In the genomic region with DNA sequence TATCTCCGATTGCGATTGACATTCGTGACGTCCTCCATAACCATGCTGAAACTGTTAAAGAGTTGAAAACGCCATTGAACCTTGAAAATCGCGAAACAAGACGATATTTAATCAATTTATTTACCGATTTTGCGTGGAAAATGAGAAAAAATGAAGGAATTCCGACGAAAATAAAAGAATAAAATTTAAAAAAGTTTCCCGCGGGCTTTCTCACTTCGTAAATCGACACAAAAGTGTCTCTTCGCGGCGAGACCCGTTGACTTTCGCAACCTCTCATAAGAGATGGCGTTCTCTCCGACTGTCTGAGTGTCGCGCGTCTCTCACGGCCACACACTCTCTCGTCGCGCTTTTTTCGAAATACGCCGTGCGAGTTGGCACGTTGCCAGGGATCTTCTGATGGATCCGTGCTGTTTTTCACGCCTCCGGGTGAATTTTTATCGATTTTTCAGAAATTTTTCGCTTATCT, we compare ENCODE assay signal across 5 worm cellular contexts.
TF ChIP-seq lines count a peak whose summit lies in the region.

A gene (minus strand): TSS at position 51 of the 466 bp plus-strand sequence.

TF ChIP-seq in whole organism, L1 larva, 84 proteins besides CTCF, POLR2A, EP300 and RAD21 (continued from another document and continues in another):
- TF ChIP-seq Y116A8C.19 (tag; optimal IDR thresholded peaks at IDR 0.05; lab: Kevin White, UChicago; ENCODE audit: borderline replicate concordance) (no peak), egl-13 (tag; optimal IDR thresholded peaks at IDR 0.05; lab: Kevin White, UChicago) (peak; percentile 92), ceh-90 (tag; optimal IDR thresholded peaks at IDR 0.05; lab: Kevin White, UChicago) (peak; percentile 60), nhr-71 (tag; optimal IDR thresholded peaks at IDR 0.05; lab: Kevin White, UChicago) (peak; percentile 98), nhr-77 (tag; optimal IDR thresholded peaks at IDR 0.05; lab: Kevin White, UChicago) (peak; percentile 91), fkh-4 (tag; optimal IDR thresholded peaks at IDR 0.05; lab: Kevin White, UChicago; ENCODE audit: borderline replicate concordance) (peak; percentile 76), lin-39 (tag; optimal IDR thresholded peaks at IDR 0.05; lab: Kevin White, UChicago) (peak; percentile 95), lin-14 (GFP tag; optimal IDR thresholded peaks at IDR 0.05; lab: Kevin White, UChicago) (peak; percentile 98), hpl-2 (GFP tag; optimal IDR thresholded peaks at IDR 0.05; lab: Kevin White, UChicago) (peak; percentile 77), pqm-1 (tag; optimal IDR thresholded peaks at IDR 0.05; lab: Kevin White, UChicago) (no peak), mep-1 (tag; optimal IDR thresholded peaks at IDR 0.05; lab: Kevin White, UChicago) (peak; percentile 95), mab-9 (GFP tag; IDR thresholded peaks at IDR 0.05; lab: Robert Waterston, UW) (peak; percentile 91), aha-1 (tag; optimal IDR thresholded peaks at IDR 0.05; lab: Kevin White, UChicago) (peak; percentile 86), C16A3.4 (tag; optimal IDR thresholded peaks at IDR 0.05; lab: Kevin White, UChicago) (peak; percentile 88), lir-3 (tag; optimal IDR thresholded peaks at IDR 0.05; lab: Kevin White, UChicago; ENCODE audit: poor library complexity) (no peak), nhr-28 (tag; optimal IDR thresholded peaks at IDR 0.05; lab: Kevin White, UChicago) (no peak), sup-37 (GFP tag; optimal IDR thresholded peaks at IDR 0.05; lab: Kevin White, UChicago) (peak; percentile 87), lin-35 (GFP tag; optimal IDR thresholded peaks at IDR 0.05; lab: Kevin White, UChicago) (peak; percentile 93 to 94), snpc-4 (tag; optimal IDR thresholded peaks at IDR 0.05; lab: Kevin White, UChicago) (peak; percentile 83), unc-98 (GFP tag; IDR thresholded peaks at IDR 0.05; lab: Robert Waterston, UW) (peak; percentile 66; the same call in 1 of the 2 replicates), nhr-237 (tag; optimal IDR thresholded peaks at IDR 0.05; lab: Kevin White, UChicago) (peak; percentile 83), unc-86 (tag; optimal IDR thresholded peaks at IDR 0.05; lab: Kevin White, UChicago) (peak; percentile 98), dsc-1 (tag; optimal IDR thresholded peaks at IDR 0.05; lab: Kevin White, UChicago) (peak; percentile 96), elt-2 (tag; optimal IDR thresholded peaks at IDR 0.05; lab: Kevin White, UChicago) (peak; percentile 85)

TF ChIP-seq in whole organism, L2 larva, 48 proteins besides CTCF, POLR2A, EP300 and RAD21 (continued from another document):
- no peak for TF ChIP-seq alr-1 (tag; optimal IDR thresholded peaks at IDR 0.05; lab: Kevin White, UChicago)
- peak; percentile 41 to 74 for TF ChIP-seq mdl-1 (tag; optimal IDR thresholded peaks at IDR 0.05; lab: Kevin White, UChicago)
- TF ChIP-seq mab-5 (tag; optimal IDR thresholded peaks at IDR 0.05; lab: Kevin White, UChicago) = peak; percentile 93
- TF ChIP-seq zag-1 (tag; optimal IDR thresholded peaks at IDR 0.05; lab: Kevin White, UChicago) = peak; percentile 72
- TF ChIP-seq C34F6.9 (tag; optimal IDR thresholded peaks at IDR 0.05; lab: Kevin White, UChicago) = peak; percentile 97
- TF ChIP-seq ztf-4 (tag; optimal IDR thresholded peaks at IDR 0.05; lab: Kevin White, UChicago) = peak; percentile 90
- peak; percentile 91 to 96 for TF ChIP-seq lsy-2 (tag; optimal IDR thresholded peaks at IDR 0.05; lab: Kevin White, UChicago)
- peak; percentile 89 for TF ChIP-seq sem-4 (tag; optimal IDR thresholded peaks at IDR 0.05; lab: Kevin White, UChicago)
- no peak for TF ChIP-seq nhr-23 (tag; optimal IDR thresholded peaks at IDR 0.05; lab: Kevin White, UChicago)
- peak; percentile 34 for TF ChIP-seq ceh-82 (tag; optimal IDR thresholded peaks at IDR 0.05; lab: Kevin White, UChicago)
- TF ChIP-seq ama-1 (optimal IDR thresholded peaks at IDR 0.05; lab: Kevin White, UChicago) = no peak
- TF ChIP-seq sma-9 (GFP tag; optimal IDR thresholded peaks at IDR 0.05; lab: Kevin White, UChicago) = peak; percentile 93
- TF ChIP-seq sma-9 (tag; optimal IDR thresholded peaks at IDR 0.05; lab: Kevin White, UChicago) = no peak
- peak; percentile 97 for TF ChIP-seq crh-2 (tag; optimal IDR thresholded peaks at IDR 0.05; lab: Kevin White, UChicago)
- TF ChIP-seq nhr-6 (tag; optimal IDR thresholded peaks at IDR 0.05; lab: Kevin White, UChicago) = peak; percentile 86
- no peak for TF ChIP-seq ztf-11 (tag; optimal IDR thresholded peaks at IDR 0.05; lab: Kevin White, UChicago)
- TF ChIP-seq unc-39 (tag; optimal IDR thresholded peaks at IDR 0.05; lab: Kevin White, UChicago) = no peak
- TF ChIP-seq elt-1 (tag; optimal IDR thresholded peaks at IDR 0.05; lab: Kevin White, UChicago) = no peak
- TF ChIP-seq blmp-1 (tag; optimal IDR thresholded peaks at IDR 0.05; lab: Kevin White, UChicago; ENCODE audit: insufficient read depth) = peak; percentile 81

TF ChIP-seq in whole organism, L3 larva, 47 proteins besides CTCF, POLR2A, EP300 and RAD21 (continued from another document):
- TF ChIP-seq nhr-76 (tag; optimal IDR thresholded peaks at IDR 0.05; lab: Kevin White, UChicago) = no peak
- TF ChIP-seq nhr-25 (tag; optimal IDR thresholded peaks at IDR 0.05; lab: Kevin White, UChicago) = peak; percentile 91
- peak; percentile 90 for TF ChIP-seq lin-39 (tag; optimal IDR thresholded peaks at IDR 0.05; lab: Kevin White, UChicago)
- peak; percentile 90 for TF ChIP-seq fkh-10 (GFP tag; optimal IDR thresholded peaks at IDR 0.05; lab: Kevin White, UChicago)
- TF ChIP-seq nhr-77 (tag; optimal IDR thresholded peaks at IDR 0.05; lab: Kevin White, UChicago) = peak; percentile 65
- TF ChIP-seq ceh-82 (tag; optimal IDR thresholded peaks at IDR 0.05; lab: Kevin White, UChicago) = peak; percentile 49
- peak; percentile 97 for TF ChIP-seq nfya-1 (tag; optimal IDR thresholded peaks at IDR 0.05; lab: Kevin White, UChicago; ENCODE audit: insufficient read depth)
- peak; percentile 80 for TF ChIP-seq snpc-4 (tag; optimal IDR thresholded peaks at IDR 0.05; lab: Kevin White, UChicago)
- TF ChIP-seq pha-4 (tag; optimal IDR thresholded peaks at IDR 0.05; lab: Kevin White, UChicago) = peak; percentile 96
- TF ChIP-seq sea-2 (GFP tag; optimal IDR thresholded peaks at IDR 0.05; lab: Kevin White, UChicago) = no peak
- no peak for TF ChIP-seq ceh-16 (tag; optimal IDR thresholded peaks at IDR 0.05; lab: Kevin White, UChicago)
- peak; percentile 97 for TF ChIP-seq nhr-43 (tag; optimal IDR thresholded peaks at IDR 0.05; lab: Kevin White, UChicago; ENCODE audit: poor library complexity, severe bottlenecking)
- TF ChIP-seq fkh-2 (tag; optimal IDR thresholded peaks at IDR 0.05; lab: Kevin White, UChicago) = no peak
- no peak for TF ChIP-seq nhr-237 (tag; optimal IDR thresholded peaks at IDR 0.05; lab: Kevin White, UChicago)
- peak; percentile 35 for TF ChIP-seq ZK546.5 (tag; optimal IDR thresholded peaks at IDR 0.05; lab: Kevin White, UChicago)
- TF ChIP-seq zag-1 (tag; optimal IDR thresholded peaks at IDR 0.05; lab: Kevin White, UChicago) = peak; percentile 55
- peak; percentile 71 for TF ChIP-seq nhr-11 (tag; optimal IDR thresholded peaks at IDR 0.05; lab: Kevin White, UChicago)

TF ChIP-seq in whole organism, L4 larva, 104 proteins besides CTCF, POLR2A, EP300 and RAD21 (continued from another document and continues in another):
- TF ChIP-seq ZK546.5 (tag; optimal IDR thresholded peaks at IDR 0.05; lab: Kevin White, UChicago) = peak in 1 of 2 experiments; percentile 40
- TF ChIP-seq mdt-29 (GFP tag; IDR thresholded peaks at IDR 0.05; lab: Robert Waterston, UW) = peak; percentile 88
- TF ChIP-seq T26A8.4 (GFP tag; IDR thresholded peaks at IDR 0.05; lab: Robert Waterston, UW) = peak; percentile 97
- no peak for TF ChIP-seq cey-2 (tag; optimal IDR thresholded peaks at IDR 0.05; lab: Kevin White, UChicago; ENCODE audit: borderline replicate concordance, insufficient read depth)
- no peak for TF ChIP-seq Y75B8A.6 (GFP tag; IDR thresholded peaks at IDR 0.05; lab: Robert Waterston, UW)
- no peak for TF ChIP-seq egl-27 (tag; optimal IDR thresholded peaks at IDR 0.05; lab: Kevin White, UChicago)
- TF ChIP-seq aha-1 (tag; lab: Kevin White, UChicago) = peak; percentile 99
- peak; percentile 66 for TF ChIP-seq ztf-7 (tag; optimal IDR thresholded peaks at IDR 0.05; lab: Kevin White, UChicago)
- peak; percentile 94 for TF ChIP-seq dmd-9 (GFP tag; IDR thresholded peaks at IDR 0.05; lab: Robert Waterston, UW)
- no peak for TF ChIP-seq ceh-82 (tag; optimal IDR thresholded peaks at IDR 0.05; lab: Kevin White, UChicago)
- peak; percentile 92 for TF ChIP-seq F49E8.2 (tag; optimal IDR thresholded peaks at IDR 0.05; lab: Kevin White, UChicago; ENCODE audit: borderline replicate concordance)
- peak; percentile 87 for TF ChIP-seq set-16 (GFP tag; IDR thresholded peaks at IDR 0.05; lab: Robert Waterston, UW)
- TF ChIP-seq R02D3.7 (tag; optimal IDR thresholded peaks at IDR 0.05; lab: Kevin White, UChicago) = peak; percentile 91
- peak; percentile 75 for TF ChIP-seq Y48G9A.11 (GFP tag; IDR thresholded peaks at IDR 0.05; lab: Robert Waterston, UW)
- TF ChIP-seq ctbp-1 (GFP tag; IDR thresholded peaks at IDR 0.05; lab: Robert Waterston, UW) = peak; percentile 96
- peak in 1 of 2 experiments; percentile 39 for TF ChIP-seq unc-62 (GFP tag; optimal IDR thresholded peaks at IDR 0.05 in 1 of 2; lab: Kevin White, UChicago)
- no peak for TF ChIP-seq unc-62 (tag; optimal IDR thresholded peaks at IDR 0.05; lab: Kevin White, UChicago)
- TF ChIP-seq hlh-30 (tag; optimal IDR thresholded peaks at IDR 0.05; lab: Kevin White, UChicago; ENCODE audit: insufficient read depth) = peak; percentile 90
- peak; percentile 96 for TF ChIP-seq hlh-11 (tag; optimal IDR thresholded peaks at IDR 0.05; lab: Kevin White, UChicago)
- TF ChIP-seq lin-1 (GFP tag; IDR thresholded peaks at IDR 0.05; lab: Robert Waterston, UW) = peak; percentile 76; the same call in 1 of the 2 replicates
- peak; percentile 77; the same call in 1 of the 2 replicates for TF ChIP-seq madf-9 (GFP tag; conservative IDR thresholded peaks at IDR 0.05; lab: Robert Waterston, UW)
- no peak for TF ChIP-seq aly-2 (tag; optimal IDR thresholded peaks at IDR 0.05; lab: Kevin White, UChicago)
- peak; percentile 95 for TF ChIP-seq dpl-1 (GFP tag; optimal IDR thresholded peaks at IDR 0.05; lab: Kevin White, UChicago)
- peak; percentile 53 for TF ChIP-seq nhr-28 (tag; optimal IDR thresholded peaks at IDR 0.05; lab: Kevin White, UChicago)
- peak; percentile 93 for TF ChIP-seq nhr-42 (GFP tag; IDR thresholded peaks at IDR 0.05; lab: Robert Waterston, UW)
- TF ChIP-seq dmd-6 (GFP tag; IDR thresholded peaks at IDR 0.05; lab: Robert Waterston, UW) = peak; percentile 93
- no peak for TF ChIP-seq gei-8 (GFP tag; optimal IDR thresholded peaks at IDR 0.05; lab: Kevin White, UChicago)
- TF ChIP-seq sdz-12 (GFP tag; optimal IDR thresholded peaks at IDR 0.05; lab: Kevin White, UChicago) = no peak
- TF ChIP-seq Y105C5A.15 (GFP tag; IDR thresholded peaks at IDR 0.05; lab: Robert Waterston, UW) = no peak
- no peak for TF ChIP-seq ama-1 (optimal IDR thresholded peaks at IDR 0.05; lab: Kevin White, UChicago)
- TF ChIP-seq ceh-62 (tag; optimal IDR thresholded peaks at IDR 0.05; lab: Kevin White, UChicago) = no peak
- peak; percentile 93 for TF ChIP-seq nhr-11 (tag; optimal IDR thresholded peaks at IDR 0.05; lab: Kevin White, UChicago)
- TF ChIP-seq nhr-237 (tag; optimal IDR thresholded peaks at IDR 0.05; lab: Kevin White, UChicago) = no peak
- TF ChIP-seq nhr-77 (tag; optimal IDR thresholded peaks at IDR 0.05; lab: Kevin White, UChicago) = peak; percentile 85
- peak; percentile 89 for TF ChIP-seq spr-1 (tag; optimal IDR thresholded peaks at IDR 0.05; lab: Kevin White, UChicago)
- TF ChIP-seq nhr-102 (tag; optimal IDR thresholded peaks at IDR 0.05; lab: Kevin White, UChicago) = peak; percentile 94

TF ChIP-seq in whole organism, young adult, 124 proteins besides CTCF, POLR2A, EP300 and RAD21 (continued from another document and continues in another):
- TF ChIP-seq Y67H2A.10 (GFP tag; conservative IDR thresholded peaks at IDR 0.05; lab: Robert Waterston, UW) (0 out of 2 replicates have a peak, but pooled peaks have one; percentile 57), tbp1 (GFP tag; optimal IDR thresholded peaks at IDR 0.05; lab: Kevin White, UChicago) (peak; percentile 75), him-1 (tag; optimal IDR thresholded peaks at IDR 0.05; lab: Kevin White, UChicago) (no peak), madf-3 (GFP tag; IDR thresholded peaks at IDR 0.05; lab: Robert Waterston, UW) (peak; percentile 93), gei-17 (GFP tag; optimal IDR thresholded peaks at IDR 0.05; lab: Kevin White, UChicago) (peak; percentile 85), F10E7.11 (tag; optimal IDR thresholded peaks at IDR 0.05; lab: Kevin White, UChicago) (no peak), ceh-100 (GFP tag; IDR thresholded peaks at IDR 0.05; lab: Robert Waterston, UW) (peak; percentile 88), efl-1 (GFP tag; optimal IDR thresholded peaks at IDR 0.05; lab: Kevin White, UChicago) (peak; percentile 81), snpc-1.1 (tag; optimal IDR thresholded peaks at IDR 0.05; lab: Kevin White, UChicago; ENCODE audit: insufficient read depth) (peak; percentile 49), somi-1 (GFP tag; optimal IDR thresholded peaks at IDR 0.05; lab: Kevin White, UChicago) (peak; percentile 91), bed-2 (GFP tag; IDR thresholded peaks at IDR 0.05; lab: Robert Waterston, UW) (no peak), lin-35 (GFP tag; optimal IDR thresholded peaks at IDR 0.05; lab: Kevin White, UChicago) (peak; percentile 4 to 92 (median 49)), ZK185.1 (tag; optimal IDR thresholded peaks at IDR 0.05; lab: Kevin White, UChicago; ENCODE audit: poor library complexity, severe bottlenecking) (no peak), let-607 (tag; optimal IDR thresholded peaks at IDR 0.05; lab: Kevin White, UChicago) (peak; percentile 81 to 87), ceh-27 (GFP tag; optimal IDR thresholded peaks at IDR 0.05; lab: Kevin White, UChicago) (peak; percentile 92), nfya-2 (GFP tag; IDR thresholded peaks at IDR 0.05; lab: Robert Waterston, UW) (no peak), madf-10 (tag; optimal IDR thresholded peaks at IDR 0.05; lab: Kevin White, UChicago) (peak; percentile 79), lsy-27 (tag; optimal IDR thresholded peaks at IDR 0.05; lab: Kevin White, UChicago; ENCODE audit: borderline replicate concordance, insufficient read depth) (no peak), egrh-3 (GFP tag; IDR thresholded peaks at IDR 0.05; lab: Robert Waterston, UW) (peak; percentile 54; the same call in 1 of the 2 replicates), mcd-1 (GFP tag; IDR thresholded peaks at IDR 0.05; lab: Robert Waterston, UW) (peak; percentile 97), F57A8.1 (GFP tag; optimal IDR thresholded peaks at IDR 0.05; lab: Kevin White, UChicago) (no peak), F49E8.2 (tag; optimal IDR thresholded peaks at IDR 0.05; lab: Kevin White, UChicago; ENCODE audit: insufficient read depth) (peak; percentile 79), Y56A3A.18 (GFP tag; IDR thresholded peaks at IDR 0.05; lab: Robert Waterston, UW) (peak; percentile 90), fkh-3 (tag; optimal IDR thresholded peaks at IDR 0.05; lab: Kevin White, UChicago) (no peak), egl-44 (GFP tag; IDR thresholded peaks at IDR 0.05; lab: Robert Waterston, UW) (peak; percentile 53; the same call in 1 of the 2 replicates), sdz-38 (tag; optimal IDR thresholded peaks at IDR 0.05; lab: Kevin White, UChicago) (no peak), F39B2.1 (GFP tag; IDR thresholded peaks at IDR 0.05; lab: Robert Waterston, UW) (no peak), athp-1 (tag; optimal IDR thresholded peaks at IDR 0.05; lab: Kevin White, UChicago) (peak; percentile 97), nhr-27 (tag; optimal IDR thresholded peaks at IDR 0.05; lab: Kevin White, UChicago) (no peak), ztf-25 (GFP tag; IDR thresholded peaks at IDR 0.05; lab: Robert Waterston, UW) (no peak), atf-7 (tag; optimal IDR thresholded peaks at IDR 0.05; lab: Kevin White, UChicago) (peak; percentile 92), T26A5.8 (tag; optimal IDR thresholded peaks at IDR 0.05; lab: Kevin White, UChicago) (no peak), unc-62 (GFP tag; optimal IDR thresholded peaks at IDR 0.05; lab: Kevin White, UChicago) (no peak), C17E4.6 (GFP tag; IDR thresholded peaks at IDR 0.05; lab: Robert Waterston, UW) (peak; percentile 91), akir-1 (GFP tag; optimal IDR thresholded peaks at IDR 0.05; lab: Kevin White, UChicago) (no peak), K11D2.4 (GFP tag; IDR thresholded peaks at IDR 0.05; lab: Robert Waterston, UW) (peak; percentile 94), hsf-1 (GFP tag; IDR thresholded peaks at IDR 0.05; lab: Robert Waterston, UW) (peak; percentile 84), attf-5 (GFP tag; optimal IDR thresholded peaks at IDR 0.05; lab: Kevin White, UChicago) (peak; percentile 99), ztf-26 (tag; optimal IDR thresholded peaks at IDR 0.05; lab: Kevin White, UChicago) (peak; percentile 95), repo-1 (tag; optimal IDR thresholded peaks at IDR 0.05; lab: Kevin White, UChicago) (peak; percentile 87)
